Worm (Caenorhabditis elegans) whole organism, L2 larva: ENCODE data around the gene ugt-13.

ENCODE experiments used
- F13H6.1 ChIP-seq: sonication (generic microtip); optimal IDR thresholded peaks from 2 replicates; lab custom pipeline; 2016; ENCODE audit warnings: missing genetic modification characterization, missing compliant biosample characterization
- R02D3.7 ChIP-seq: fragments of 150-350 bp; optimal IDR thresholded peaks from 2 replicates; lab custom pipeline; 2014; ENCODE audit warnings: missing biosample characterization, missing genetic modification characterization
- Y55F3AM.14 ChIP-seq: fragments of 200-800 bp; sonication (Bioruptor generic); optimal IDR thresholded peaks from 2 replicates; lab custom pipeline; 2018; ENCODE audit warnings: mild to moderate bottlenecking, missing genetic modification characterization, missing compliant biosample characterization
- ZK546.5 ChIP-seq: sonication (generic microtip); optimal IDR thresholded peaks from 2 replicates; lab custom pipeline; 2017; ENCODE audit warnings: missing biosample characterization, missing genetic modification characterization
- blmp-1 ChIP-seq: sonication (generic microtip); optimal IDR thresholded peaks from 2 replicates; lab custom pipeline; 2017; ENCODE audit warnings: missing genetic modification characterization, mild to moderate bottlenecking, missing compliant biosample characterization, antibody characterized with exemption, moderate library complexity; ENCODE audit not compliant: insufficient read depth
- ceh-82 ChIP-seq: fragments of 150-350 bp; optimal IDR thresholded peaks from 2 replicates; lab custom pipeline; 2014; ENCODE audit warnings: missing biosample characterization, missing genetic modification characterization
- dmd-4 ChIP-seq: sonication (generic microtip); optimal IDR thresholded peaks from 2 replicates; lab custom pipeline; 2017; ENCODE audit warnings: missing biosample characterization, missing genetic modification characterization
- egl-27 ChIP-seq: sonication (generic microtip); optimal IDR thresholded peaks from 3 replicates; lab custom pipeline; 2017; ENCODE audit warnings: missing biosample characterization, missing genetic modification reagents, missing genetic modification characterization
- elt-1 ChIP-seq: fragments of 150-350 bp; optimal IDR thresholded peaks from 2 replicates; lab custom pipeline; 2014; ENCODE audit warnings: missing biosample characterization, missing genetic modification characterization
- elt-3 ChIP-seq: sonication (generic microtip); optimal IDR thresholded peaks from 2 replicates; lab custom pipeline; 2017; ENCODE audit warnings: missing biosample characterization, missing genetic modification characterization
- fos-1 ChIP-seq: fragments of 150-350 bp; optimal IDR thresholded peaks from 2 replicates; lab custom pipeline; 2014; ENCODE audit warnings: missing biosample characterization, missing genetic modification characterization
- gmeb-1 ChIP-seq: fragments of 150-350 bp; optimal IDR thresholded peaks from 2 replicates; lab custom pipeline; 2014; ENCODE audit warnings: missing biosample characterization, missing genetic modification characterization
- lin-11 ChIP-seq: fragments of 150-350 bp; sonication (generic microtip); optimal IDR thresholded peaks from 2 replicates; lab custom pipeline; 2014; ENCODE audit warnings: missing biosample characterization, missing genetic modification characterization, inconsistent platforms, mixed read lengths
- lin-13 ChIP-seq: fragments of 150-350 bp; optimal IDR thresholded peaks from 2 replicates; lab custom pipeline; 2014; ENCODE audit warnings: missing biosample characterization, missing genetic modification reagents, missing genetic modification characterization
- lsy-2 ChIP-seq, 2 experiments: fragments of 150-350 bp in 1 of 2; sonication (generic microtip) in 1 of 2; optimal IDR thresholded peaks; 2 replicates each; lab custom pipeline; 2014 to 2017; ENCODE audit warnings: missing biosample characterization in 2 of 2, missing genetic modification characterization in 2 of 2
- mab-5 ChIP-seq: fragments of 150-350 bp; optimal IDR thresholded peaks from 2 replicates; lab custom pipeline; 2014; ENCODE audit warnings: missing biosample characterization, missing genetic modification characterization
- mbf-1 ChIP-seq: sonication (generic microtip); optimal IDR thresholded peaks from 2 replicates; lab custom pipeline; 2017; ENCODE audit warnings: missing biosample characterization, missing genetic modification characterization
- mdl-1 ChIP-seq, 2 experiments: fragments of 150-350 bp in 1 of 2; sonication (generic microtip) in 1 of 2; optimal IDR thresholded peaks; 2 replicates each; lab custom pipeline; 2017; ENCODE audit warnings: missing biosample characterization in 2 of 2, missing genetic modification characterization in 2 of 2
- nhr-10 ChIP-seq: sonication (generic microtip); optimal IDR thresholded peaks from 2 replicates; lab custom pipeline; 2017; ENCODE audit warnings: missing biosample characterization, missing genetic modification characterization
- nhr-11 ChIP-seq: fragments of 150-350 bp; optimal IDR thresholded peaks from 2 replicates; lab custom pipeline; 2014; ENCODE audit warnings: missing biosample characterization, missing genetic modification characterization
- nhr-129 ChIP-seq: fragments of 150-350 bp; optimal IDR thresholded peaks from 2 replicates; lab custom pipeline; 2014; ENCODE audit warnings: missing biosample characterization, missing genetic modification characterization
- nhr-21 ChIP-seq: fragments of 150-350 bp; optimal IDR thresholded peaks from 2 replicates; lab custom pipeline; 2014; ENCODE audit warnings: missing biosample characterization, missing genetic modification characterization
- nhr-23 ChIP-seq: fragments of 150-350 bp; optimal IDR thresholded peaks from 2 replicates; lab custom pipeline; 2014; ENCODE audit warnings: missing biosample characterization, missing genetic modification reagents, missing genetic modification characterization
- nhr-237 ChIP-seq: fragments of 150-350 bp; optimal IDR thresholded peaks from 2 replicates; lab custom pipeline; 2014; ENCODE audit warnings: missing biosample characterization, missing genetic modification characterization
- nhr-6 ChIP-seq: fragments of 150-350 bp; optimal IDR thresholded peaks from 2 replicates; lab custom pipeline; 2014; ENCODE audit warnings: missing biosample characterization, missing genetic modification characterization
- nhr-77 ChIP-seq: fragments of 150-350 bp; optimal IDR thresholded peaks from 2 replicates; lab custom pipeline; 2014; ENCODE audit warnings: missing biosample characterization, missing genetic modification characterization
- peb-1 ChIP-seq: fragments of 150-350 bp; optimal IDR thresholded peaks from 2 replicates; lab custom pipeline; 2014; ENCODE audit warnings: missing biosample characterization, missing genetic modification characterization
- skn-1 ChIP-seq: sonication (generic microtip); optimal IDR thresholded peaks from 2 replicates; lab custom pipeline; 2017; ENCODE audit warnings: missing biosample characterization, missing genetic modification characterization
- sma-3 ChIP-seq: sonication (generic microtip); optimal IDR thresholded peaks from 2 replicates; lab custom pipeline; 2016; ENCODE audit warnings: missing genetic modification reagents, missing genetic modification characterization, missing compliant biosample characterization
- sma-9 ChIP-seq, 2 experiments: fragments of 150-350 bp in 1 of 2; sonication (generic microtip) in 1 of 2; optimal IDR thresholded peaks; 2 replicates each; lab custom pipeline; 2014 to 2016; ENCODE audit warnings: missing genetic modification characterization in 2 of 2, mild to moderate bottlenecking in 1 of 2, missing biosample characterization in 1 of 2, missing compliant biosample characterization in 1 of 2, missing genetic modification reagents in 1 of 2, moderate library complexity in 1 of 2
- snpc-4 ChIP-seq: fragments of 150-350 bp; optimal IDR thresholded peaks from 2 replicates; lab custom pipeline; 2014; ENCODE audit warnings: missing biosample characterization, missing genetic modification characterization
- unc-55 ChIP-seq: fragments of 150-350 bp; sonication (generic microtip); optimal IDR thresholded peaks from 3 replicates; lab custom pipeline; 2014; ENCODE audit warnings: missing biosample characterization, missing genetic modification reagents, missing genetic modification characterization
- unc-62 ChIP-seq: fragments of 150-350 bp; optimal IDR thresholded peaks from 2 replicates; lab custom pipeline; 2014; ENCODE audit warnings: missing biosample characterization, missing genetic modification reagents, missing genetic modification characterization
- zag-1 ChIP-seq: fragments of 150-350 bp; optimal IDR thresholded peaks from 2 replicates; lab custom pipeline; 2014; ENCODE audit warnings: missing biosample characterization, missing genetic modification characterization
- ztf-1 ChIP-seq: fragments of 200-800 bp; sonication (Bioruptor generic); conservative IDR thresholded peaks from 2 replicates; pipeline ENCODE4 v1.3.6; 2022; ENCODE audit warnings: missing genetic modification characterization, missing compliant biosample characterization
- ztf-4 ChIP-seq: fragments of 150-350 bp; optimal IDR thresholded peaks from 2 replicates; lab custom pipeline; 2014; ENCODE audit warnings: missing biosample characterization, missing genetic modification characterization

Gene ugt-13

DNA sequence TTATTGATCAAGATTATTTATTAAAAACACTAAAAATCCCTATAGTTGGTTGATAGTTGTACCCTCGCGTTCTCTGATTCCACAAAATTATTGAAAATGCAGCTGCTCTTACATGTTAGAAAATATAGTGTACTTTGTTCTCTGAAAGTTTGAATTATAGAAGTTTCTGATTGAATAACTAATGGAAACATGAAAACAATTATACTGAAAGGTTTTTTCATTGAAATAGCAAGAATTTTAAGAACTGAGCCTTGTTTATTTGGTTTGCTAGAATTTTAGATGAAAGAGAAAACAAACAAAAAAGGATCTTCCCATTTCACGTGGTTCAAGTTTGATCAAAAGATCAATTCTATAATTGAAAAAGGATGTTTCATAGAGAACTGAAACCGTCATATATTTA lies 41.1 kb upstream of the ugt-13 start:
- TF ChIP-seq lsy-2 (tag; optimal IDR thresholded peaks at IDR 0.05; lab: Kevin White, UChicago) (peak in 1 of 2 experiments; percentile 12), unc-55 (GFP tag; lab: Kevin White, UChicago) (no peak)

DNA sequence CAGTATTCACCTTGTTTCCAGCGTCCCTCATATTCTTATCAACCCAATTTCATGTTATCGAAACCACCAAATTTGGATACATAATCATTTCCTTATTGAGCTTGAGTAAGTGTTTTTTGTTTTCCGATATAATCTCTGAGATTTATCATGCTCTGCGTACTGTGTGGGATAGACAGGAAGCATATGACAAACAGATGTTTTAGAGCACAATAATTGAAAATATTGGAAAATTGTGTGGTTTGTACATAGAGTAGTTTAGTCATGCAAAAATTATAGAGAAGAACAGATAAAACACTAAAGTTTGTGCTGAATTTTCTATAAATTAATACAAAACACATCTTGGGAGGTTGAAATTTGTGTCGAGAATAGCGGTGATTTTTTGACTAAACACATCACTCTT lies 40.0 kb upstream of the ugt-13 start:
- TF ChIP-seq lsy-2 (tag; optimal IDR thresholded peaks at IDR 0.05; lab: Kevin White, UChicago) = no peak
- no peak for TF ChIP-seq lin-11 (tag; lab: Kevin White, UChicago)
- TF ChIP-seq skn-1 (tag; lab: Kevin White, UChicago) = no peak
- no peak for TF ChIP-seq elt-3 (tag; lab: Kevin White, UChicago)
- no peak for TF ChIP-seq nhr-6 (tag; lab: Kevin White, UChicago)
- no peak for TF ChIP-seq snpc-4
- no peak for TF ChIP-seq ceh-82
- no peak for TF ChIP-seq ZK546.5 (tag; lab: Kevin White, UChicago)
- no peak for TF ChIP-seq mbf-1 (tag; lab: Kevin White, UChicago)
- TF ChIP-seq blmp-1 (tag; lab: Kevin White, UChicago) = no peak
- TF ChIP-seq fos-1 = no peak
- no peak for TF ChIP-seq ztf-1 (GFP tag; lab: Robert Waterston, UW)
- TF ChIP-seq unc-55 (GFP tag; lab: Kevin White, UChicago) = no peak
- no peak for TF ChIP-seq egl-27 (tag; lab: Kevin White, UChicago)
- TF ChIP-seq nhr-23 (tag; lab: Kevin White, UChicago) = no peak

DNA sequence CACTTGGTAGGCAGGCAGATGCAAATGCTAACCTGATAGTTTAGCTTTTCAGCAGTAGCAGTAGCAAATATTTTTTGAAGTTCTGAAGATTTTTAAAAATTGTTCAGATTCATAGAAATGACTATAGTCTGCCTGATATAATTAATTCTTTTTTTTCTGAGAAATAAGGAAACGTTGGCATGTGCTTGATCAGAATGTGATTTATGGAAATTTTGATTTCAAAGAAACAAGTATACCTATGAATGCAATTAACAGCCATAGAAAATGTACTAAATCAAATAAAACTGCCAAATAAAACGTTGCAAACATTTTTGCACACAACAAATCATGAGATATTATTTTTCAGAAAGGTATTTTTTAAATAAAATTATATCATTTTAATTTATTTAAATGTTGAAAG lies 38.1 kb upstream of the ugt-13 start:
- no peak for TF ChIP-seq nhr-237 (tag; lab: Kevin White, UChicago)
- no peak for TF ChIP-seq elt-1 (tag; lab: Kevin White, UChicago)
- no peak for TF ChIP-seq sma-3 (GFP tag; lab: Kevin White, UChicago)
- TF ChIP-seq lsy-2 (tag; optimal IDR thresholded peaks at IDR 0.05; lab: Kevin White, UChicago) = peak in 1 of 2 experiments; percentile 32
- TF ChIP-seq dmd-4 (tag; lab: Kevin White, UChicago) = no peak
- no peak for TF ChIP-seq snpc-4
- TF ChIP-seq nhr-21 (tag; lab: Kevin White, UChicago) = peak; percentile 42
- TF ChIP-seq Y55F3AM.14 (GFP tag; lab: Kevin White, UChicago) = no peak

DNA sequence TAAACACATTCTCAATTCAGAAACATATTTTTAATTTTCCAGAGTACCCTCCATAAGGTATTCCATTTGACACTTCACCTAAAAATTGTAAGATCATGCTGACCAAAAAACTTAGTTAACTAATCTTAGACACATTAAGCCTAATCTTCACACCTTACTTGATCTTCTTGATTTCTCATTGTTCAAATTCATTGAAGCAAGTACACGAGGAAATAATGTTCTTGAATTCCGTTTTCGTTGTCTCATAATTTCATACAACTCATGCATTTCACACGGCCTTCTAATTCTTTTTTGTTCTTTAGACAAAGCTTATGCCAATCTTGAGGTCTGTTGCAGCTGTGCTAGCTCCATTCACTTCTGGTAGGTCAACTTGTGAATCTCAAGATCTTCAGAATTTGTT lies 36.7 kb upstream of the ugt-13 start, which contains the start of gene srd-33:
Gene srd-33, plus strand, starts transcription at position 301 of the 400 bp plus-strand sequence.
- TF ChIP-seq nhr-237 (tag; lab: Kevin White, UChicago) (no peak), sma-3 (GFP tag; lab: Kevin White, UChicago) (no peak), ztf-4 (tag; lab: Kevin White, UChicago) (no peak), ztf-1 (GFP tag; lab: Robert Waterston, UW) (no peak), R02D3.7 (tag; lab: Kevin White, UChicago) (no peak), unc-62 (GFP tag; lab: Kevin White, UChicago) (no peak), mdl-1 (tag; optimal IDR thresholded peaks at IDR 0.05; lab: Kevin White, UChicago) (no peak), sma-9 (GFP tag; optimal IDR thresholded peaks at IDR 0.05; lab: Kevin White, UChicago) (no peak), sma-9 (tag; optimal IDR thresholded peaks at IDR 0.05; lab: Kevin White, UChicago) (no peak), unc-55 (GFP tag; lab: Kevin White, UChicago) (no peak), F13H6.1 (tag; lab: Kevin White, UChicago) (no peak), nhr-10 (tag; lab: Kevin White, UChicago) (no peak), lin-11 (tag; lab: Kevin White, UChicago) (no peak), peb-1 (no peak)

- no peak for TF ChIP-seq nhr-129
- no peak for TF ChIP-seq nhr-237 (tag; lab: Kevin White, UChicago)
- no peak for TF ChIP-seq zag-1 (tag; lab: Kevin White, UChicago)
- no peak for TF ChIP-seq unc-62 (GFP tag; lab: Kevin White, UChicago)
- no peak for TF ChIP-seq R02D3.7 (tag; lab: Kevin White, UChicago)
- no peak for TF ChIP-seq dmd-4 (tag; lab: Kevin White, UChicago)
- TF ChIP-seq ZK546.5 (tag; lab: Kevin White, UChicago) = no peak
- no peak for TF ChIP-seq fos-1
- TF ChIP-seq lsy-2 (tag; optimal IDR thresholded peaks at IDR 0.05; lab: Kevin White, UChicago) = no peak
- TF ChIP-seq nhr-77 (tag; lab: Kevin White, UChicago) = no peak
- TF ChIP-seq nhr-11 (tag; lab: Kevin White, UChicago) = no peak
- TF ChIP-seq gmeb-1 (tag; lab: Kevin White, UChicago) = no peak
- TF ChIP-seq skn-1 (tag; lab: Kevin White, UChicago) = no peak
- TF ChIP-seq egl-27 (tag; lab: Kevin White, UChicago) = no peak
- TF ChIP-seq snpc-4 = no peak
- no peak for TF ChIP-seq lin-13 (GFP tag; lab: Kevin White, UChicago)
- TF ChIP-seq Y55F3AM.14 (GFP tag; lab: Kevin White, UChicago) = no peak
- no peak for TF ChIP-seq mab-5 (tag; lab: Kevin White, UChicago)
- TF ChIP-seq mdl-1 (tag; optimal IDR thresholded peaks at IDR 0.05; lab: Kevin White, UChicago) = no peak
- TF ChIP-seq F13H6.1 (tag; lab: Kevin White, UChicago) = no peak
- TF ChIP-seq, all 48 proteins: peak for 0
Measured at ce11 chrV:4877587-4877986, 31.1 kb upstream of the ugt-13 start, which contains the start of gene T19H12.6. Gene T19H12.6 (minus strand): TSS chrV:4877687.
